Worm (Caenorhabditis elegans): ENCODE measurements around the gene C34E11.2.

Gene C34E11.2

DNA sequence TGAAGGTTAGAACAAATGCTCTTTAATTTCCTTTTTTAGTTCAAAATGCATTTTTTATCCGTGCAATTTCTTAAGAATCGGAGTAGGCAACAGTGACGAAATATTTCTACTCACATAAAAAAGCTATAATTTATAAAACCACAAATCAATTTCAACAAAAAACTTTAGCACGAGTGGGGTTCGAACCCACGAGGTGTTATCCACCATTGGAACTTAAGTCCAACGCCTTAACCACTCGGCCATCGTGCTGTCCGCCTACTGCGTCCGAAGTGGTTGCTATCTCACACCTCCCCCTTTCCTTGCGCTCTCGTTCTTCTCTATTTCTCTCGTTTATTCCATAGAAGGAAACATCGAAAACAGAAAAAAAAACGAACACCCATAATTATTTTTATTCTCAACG, 56.9 kb downstream of the C34E11.2 start (continued):
- TF ChIP-seq snu-23 (GFP tag; optimal IDR thresholded peaks at IDR 0.05): peak; percentile 83
- no peak for TF ChIP-seq mab-9 (GFP tag; IDR thresholded peaks at IDR 0.05)
- peak; percentile 68 for TF ChIP-seq fkh-8 (tag; optimal IDR thresholded peaks at IDR 0.05)
